Fruit fly (Drosophila melanogaster) whole organism, embryonic: ENCODE measurements around the gene Fer2LCH.

Source experiments
- B-H1 ChIP-seq: fragments of 200-800 bp; sonication (Bioruptor generic); IDR thresholded peaks from 3 replicates; pipeline ENCODE4 v1.3.6; 2022; ENCODE audit warnings: missing biosample characterization, missing genetic modification characterization
- CG10274 ChIP-seq: fragments of 200-800 bp; sonication (Bioruptor generic); optimal IDR thresholded peaks from 3 replicates; lab custom pipeline; 2017; ENCODE audit warnings: missing biosample characterization, mild to moderate bottlenecking, missing genetic modification characterization
- CG10543 ChIP-seq: fragments of 200-800 bp; sonication (Bioruptor generic); optimal IDR thresholded peaks from 3 replicates; lab custom pipeline; 2017; ENCODE audit warnings: missing biosample characterization, mild to moderate bottlenecking, missing genetic modification characterization, moderate library complexity
- CG12236 ChIP-seq: fragments of 200-800 bp; sonication (Bioruptor generic); optimal IDR thresholded peaks from 2 replicates; lab custom pipeline; 2016; ENCODE audit warnings: missing biosample characterization, missing genetic modification characterization
- CG13123 ChIP-seq: fragments of 200-800 bp; sonication (Bioruptor generic); optimal IDR thresholded peaks from 2 replicates; lab custom pipeline; 2016; ENCODE audit warnings: missing biosample characterization, missing genetic modification characterization
- CG13775 ChIP-seq: fragments of 200-800 bp; sonication (Bioruptor generic); optimal IDR thresholded peaks from 3 replicates; lab custom pipeline; 2017; ENCODE audit warnings: missing biosample characterization, mild to moderate bottlenecking, missing genetic modification characterization
- CG14965 ChIP-seq: fragments of 200-800 bp; sonication (Bioruptor generic); optimal IDR thresholded peaks from 2 replicates; lab custom pipeline; 2016; ENCODE audit warnings: missing biosample characterization, missing genetic modification characterization, borderline replicate concordance
- CG18011 ChIP-seq: fragments of 200-800 bp; sonication (Bioruptor generic); optimal IDR thresholded peaks from 2 replicates; lab custom pipeline; 2017; ENCODE audit warnings: missing biosample characterization, missing genetic modification characterization, mild to moderate bottlenecking, moderate library complexity, missing genotype
- CG2199 ChIP-seq: fragments of 200-800 bp; sonication (Bioruptor generic); IDR thresholded peaks from 3 replicates; pipeline ENCODE4 v1.3.6; 2022; ENCODE audit warnings: missing biosample characterization, missing genetic modification characterization
- CG30020 ChIP-seq: fragments of 200-800 bp; optimal IDR thresholded peaks from 2 replicates; lab custom pipeline; 2019; ENCODE audit warnings: missing biosample characterization, mild to moderate bottlenecking, missing genetic modification characterization, moderate library complexity
- CG3065 ChIP-seq: fragments of 200-800 bp; sonication (Bioruptor generic); optimal IDR thresholded peaks from 2 replicates; lab custom pipeline; 2016; ENCODE audit warnings: missing biosample characterization, missing genetic modification characterization
- CG31224 ChIP-seq: fragments of 200-800 bp; sonication (Bioruptor generic); IDR thresholded peaks from 2 replicates; pipeline ENCODE4 v1.3.6; 2022; ENCODE audit warnings: missing biosample characterization, missing genetic modification characterization
- CG31365 ChIP-seq: fragments of 200-800 bp; sonication (Bioruptor generic); optimal IDR thresholded peaks from 2 replicates; lab custom pipeline; 2018; ENCODE audit warnings: missing biosample characterization, mild to moderate bottlenecking, missing genetic modification characterization
- CG33557 ChIP-seq: fragments of 200-800 bp; sonication (Bioruptor generic); optimal IDR thresholded peaks from 2 replicates; lab custom pipeline; 2019; ENCODE audit warnings: missing biosample characterization, mild to moderate bottlenecking, missing genetic modification characterization, moderate library complexity
- CG4854 ChIP-seq: fragments of 200-800 bp; sonication (Bioruptor generic); optimal IDR thresholded peaks from 2 replicates; lab custom pipeline; 2016; ENCODE audit warnings: missing biosample characterization, missing genetic modification characterization, inconsistent platforms
- CG6765 ChIP-seq: fragments of 200-800 bp; sonication (Bioruptor generic); optimal IDR thresholded peaks from 3 replicates; lab custom pipeline; 2017; ENCODE audit warnings: missing biosample characterization, mild to moderate bottlenecking, missing genetic modification characterization
- CG7987 ChIP-seq: fragments of 200-800 bp; sonication (Bioruptor generic); optimal IDR thresholded peaks from 2 replicates; lab custom pipeline; 2018; ENCODE audit warnings: missing biosample characterization, mild to moderate bottlenecking, missing genetic modification characterization, moderate library complexity
- CG8089 ChIP-seq: fragments of 200-800 bp; sonication (Bioruptor generic); optimal IDR thresholded peaks from 3 replicates; lab custom pipeline; 2016; ENCODE audit warnings: missing biosample characterization, missing genetic modification characterization
- CG8290 ChIP-seq, 3 experiments: fragments of 200-800 bp; sonication (Bioruptor generic); optimal IDR thresholded peaks; 2 replicates each; lab custom pipeline; 2016 to 2019; ENCODE audit warnings: missing biosample characterization in 3 of 3, missing genetic modification characterization in 3 of 3, mild to moderate bottlenecking in 2 of 3, moderate library complexity in 1 of 3
- CG8359 ChIP-seq: fragments of 200-800 bp; sonication (Bioruptor generic); optimal IDR thresholded peaks from 2 replicates; lab custom pipeline; 2017; ENCODE audit warnings: missing biosample characterization, mild to moderate bottlenecking, missing genetic modification characterization, borderline replicate concordance
- CG8388 ChIP-seq: fragments of 200-800 bp; sonication (Bioruptor generic); optimal IDR thresholded peaks from 2 replicates; lab custom pipeline; 2019; ENCODE audit warnings: missing biosample characterization, mild to moderate bottlenecking, missing genetic modification characterization, moderate library complexity
- Fer1 ChIP-seq: fragments of 200-800 bp; sonication (Bioruptor generic); optimal IDR thresholded peaks from 2 replicates; lab custom pipeline; 2017; ENCODE audit warnings: missing biosample characterization, mild to moderate bottlenecking, missing genetic modification characterization
- Fer2 ChIP-seq: fragments of 200-800 bp; sonication (Bioruptor generic); optimal IDR thresholded peaks from 2 replicates; lab custom pipeline; 2018; ENCODE audit warnings: missing biosample characterization, mild to moderate bottlenecking, missing genetic modification characterization, moderate library complexity
- HLHmδ ChIP-seq: fragments of 200-800 bp; sonication (Bioruptor generic); optimal IDR thresholded peaks from 2 replicates; lab custom pipeline; 2018; ENCODE audit warnings: missing biosample characterization, mild to moderate bottlenecking, missing genetic modification characterization, moderate library complexity
- Hsf ChIP-seq: fragments of 200-800 bp; sonication (Bioruptor generic); optimal IDR thresholded peaks from 3 replicates; lab custom pipeline; 2016; ENCODE audit warnings: missing biosample characterization, missing genetic modification characterization
- Kr ChIP-seq: fragments of 200-800 bp; sonication (Bioruptor generic); optimal IDR thresholded peaks from 2 replicates; lab custom pipeline; 2017; ENCODE audit warnings: missing biosample characterization, mild to moderate bottlenecking, missing genetic modification characterization
- Rx ChIP-seq: fragments of 200-800 bp; sonication (Bioruptor generic); IDR thresholded peaks from 2 replicates; pipeline ENCODE4 v1.3.6; 2022; ENCODE audit warnings: missing biosample characterization, missing genetic modification characterization
- Sox100B ChIP-seq: fragments of 200-800 bp; sonication (Bioruptor generic); optimal IDR thresholded peaks from 3 replicates; lab custom pipeline; 2018; ENCODE audit warnings: missing biosample characterization, mild to moderate bottlenecking, missing genetic modification characterization
- Taf1 ChIP-seq: fragments of 200-800 bp; sonication (Bioruptor generic); IDR thresholded peaks from 2 replicates; pipeline ENCODE4 v1.3.6; 2022; ENCODE audit warnings: missing biosample characterization, missing genetic modification characterization
- Tbp ChIP-seq: fragments of >200 bp; optimal IDR thresholded peaks from 2 replicates; lab custom pipeline; 2018; ENCODE audit warnings: missing biosample characterization, missing genetic modification characterization
- Xrp1 ChIP-seq: fragments of 200-800 bp; sonication (Bioruptor generic); IDR thresholded peaks from 2 replicates; pipeline ENCODE4 v1.3.6; 2022; ENCODE audit warnings: missing biosample characterization, missing genetic modification characterization
- ap ChIP-seq: fragments of 200-800 bp; sonication (Bioruptor generic); IDR thresholded peaks from 2 replicates; pipeline ENCODE4 v1.3.6; 2022; ENCODE audit warnings: missing biosample characterization, missing genetic modification characterization
- ara ChIP-seq: fragments of 200-800 bp; sonication (Bioruptor generic); IDR thresholded peaks from 2 replicates; pipeline ENCODE4 v1.3.6; 2022; ENCODE audit warnings: missing biosample characterization, missing genetic modification characterization
- bowl ChIP-seq: fragments of 200-800 bp; sonication (Bioruptor generic); IDR thresholded peaks from 2 replicates; pipeline ENCODE4 v1.3.6; 2022; ENCODE audit warnings: missing biosample characterization, missing genetic modification characterization
- chinmo ChIP-seq: fragments of 200-800 bp; sonication (Bioruptor generic); IDR thresholded peaks from 4 replicates; pipeline ENCODE4 v1.3.6; 2022; ENCODE audit warnings: missing biosample characterization, missing genetic modification characterization; ENCODE audit not compliant: partially characterized antibody
- da ChIP-seq: fragments of 200-800 bp; sonication (Bioruptor generic); optimal IDR thresholded peaks from 2 replicates; lab custom pipeline; 2016; ENCODE audit warnings: missing biosample characterization, missing genetic modification characterization
- dimm ChIP-seq: fragments of 200-800 bp; sonication (Bioruptor generic); IDR thresholded peaks from 2 replicates; pipeline ENCODE4 v1.3.6; 2022; ENCODE audit warnings: missing biosample characterization, missing genetic modification characterization
- dmrt11E ChIP-seq: fragments of 200-800 bp; sonication (Bioruptor generic); optimal IDR thresholded peaks from 3 replicates; lab custom pipeline; 2018; ENCODE audit warnings: missing biosample characterization, mild to moderate bottlenecking, missing genetic modification characterization, moderate library complexity
- maf-S ChIP-seq: fragments of 200-800 bp; sonication (Bioruptor generic); optimal IDR thresholded peaks from 2 replicates; lab custom pipeline; 2016; ENCODE audit warnings: missing biosample characterization, missing genetic modification characterization
- nau ChIP-seq: fragments of 200-800 bp; sonication (Bioruptor generic); optimal IDR thresholded peaks from 3 replicates; lab custom pipeline; 2017; ENCODE audit warnings: missing biosample characterization, mild to moderate bottlenecking, missing genetic modification characterization, missing genetic modification reagents
- nom ChIP-seq: fragments of 200-800 bp; sonication (Bioruptor generic); optimal IDR thresholded peaks from 2 replicates; lab custom pipeline; 2017; ENCODE audit warnings: missing biosample characterization, missing genetic modification characterization, mild to moderate bottlenecking, moderate library complexity, missing genetic modification reagents
- pb ChIP-seq: fragments of 200-800 bp; sonication (Bioruptor generic); optimal IDR thresholded peaks from 3 replicates; lab custom pipeline; 2016; ENCODE audit warnings: missing biosample characterization, missing genetic modification characterization
- peb ChIP-seq: fragments of 200-800 bp; sonication (Bioruptor generic); IDR thresholded peaks from 2 replicates; pipeline ENCODE4 v1.3.6; 2022; ENCODE audit warnings: missing biosample characterization, missing genetic modification characterization
- run ChIP-seq: fragments of 200-800 bp; sonication (Bioruptor generic); optimal IDR thresholded peaks from 3 replicates; lab custom pipeline; 2018; ENCODE audit warnings: missing biosample characterization, mild to moderate bottlenecking, missing genetic modification characterization
- scrt ChIP-seq: fragments of 200-800 bp; sonication (Bioruptor generic); optimal IDR thresholded peaks from 2 replicates; lab custom pipeline; 2018; ENCODE audit warnings: missing biosample characterization, mild to moderate bottlenecking, missing genetic modification characterization, moderate library complexity
- sqz ChIP-seq: fragments of 200-800 bp; sonication (Bioruptor generic); optimal IDR thresholded peaks from 3 replicates; lab custom pipeline; 2018; ENCODE audit warnings: missing biosample characterization, mild to moderate bottlenecking, missing genetic modification characterization
- tap ChIP-seq: fragments of 200-800 bp; optimal IDR thresholded peaks from 3 replicates; lab custom pipeline; 2019; ENCODE audit warnings: missing biosample characterization, mild to moderate bottlenecking, missing genetic modification characterization, moderate library complexity
- tio ChIP-seq: fragments of 200-800 bp; sonication (Bioruptor generic); optimal IDR thresholded peaks from 2 replicates; lab custom pipeline; 2017; ENCODE audit warnings: missing biosample characterization, missing genetic modification characterization, inconsistent platforms
- tll ChIP-seq, 2 experiments: fragments of 200-800 bp in 1 of 2; fragments of >200 bp in 1 of 2; sonication (Bioruptor generic) in 1 of 2; optimal IDR thresholded peaks; 2 replicates each; lab custom pipeline; 2017 to 2019; ENCODE audit warnings: missing biosample characterization in 2 of 2, missing genetic modification characterization in 2 of 2, mild to moderate bottlenecking in 1 of 2, moderate library complexity in 1 of 2
- usp ChIP-seq: fragments of >200 bp; optimal IDR thresholded peaks from 2 replicates; lab custom pipeline; 2017; ENCODE audit warnings: missing biosample characterization, missing genetic modification characterization
- wdn ChIP-seq: fragments of 200-800 bp; sonication (Bioruptor generic); IDR thresholded peaks from 2 replicates; pipeline ENCODE4 v1.3.6; 2022; ENCODE audit warnings: missing biosample characterization, missing genetic modification characterization

Gene Fer2LCH

DNA sequence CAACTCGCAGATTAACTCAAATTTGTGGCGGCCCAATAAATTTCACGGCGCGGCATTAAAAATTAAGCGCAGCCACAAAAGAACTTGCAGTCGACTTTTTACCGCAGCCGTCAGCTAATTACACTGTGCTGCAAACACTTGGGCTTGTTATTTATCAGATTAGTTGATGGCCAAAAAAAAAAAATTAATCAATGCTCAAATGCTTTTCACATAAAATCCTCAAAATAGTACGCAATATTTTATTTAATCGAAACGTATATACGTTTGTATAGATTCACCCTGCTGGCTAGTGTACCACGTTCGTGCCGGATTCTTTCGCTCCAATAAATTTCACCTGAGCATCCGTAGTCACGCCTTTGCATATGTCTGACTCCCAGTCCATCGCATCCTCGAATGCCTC lies 26.2 kb downstream of the Fer2LCH start (continued):
- no peak for TF ChIP-seq CG2199 (GFP tag; lab: Robert Waterston, UW)
- TF ChIP-seq CG12236 (GFP tag; lab: Kevin White, UChicago) = peak; percentile 38
- peak; percentile 62 for TF ChIP-seq Hsf (GFP tag; lab: Kevin White, UChicago)
- TF ChIP-seq tll (GFP tag; optimal IDR thresholded peaks at IDR 0.05; lab: Kevin White, UChicago) = no peak
- TF ChIP-seq ap = peak; percentile 63
- TF ChIP-seq CG3065 = no peak
- peak; percentile 17 for TF ChIP-seq tap
- peak; percentile 45 for TF ChIP-seq dmrt11E (tag; lab: Kevin White, UChicago)
- TF ChIP-seq Rx (GFP tag; lab: Robert Waterston, UW) = no peak
- no peak for TF ChIP-seq CG8359 (GFP tag; lab: Kevin White, UChicago)
- TF ChIP-seq scrt = peak; percentile 20
- TF ChIP-seq CG8089 (GFP tag; lab: Kevin White, UChicago) = peak; percentile 25
- TF ChIP-seq da = no peak
- TF ChIP-seq Fer1 (GFP tag; lab: Kevin White, UChicago) = peak; percentile 30
- peak; percentile 21 for TF ChIP-seq run (tag; lab: Kevin White, UChicago)
- no peak for TF ChIP-seq maf-S (GFP tag; lab: Kevin White, UChicago)
- TF ChIP-seq Xrp1 (GFP tag; lab: Robert Waterston, UW) = peak; percentile 78
- no peak for TF ChIP-seq HLHmδ (GFP tag; lab: Kevin White, UChicago)
- no peak for TF ChIP-seq CG4854
- no peak for TF ChIP-seq wdn
- TF ChIP-seq CG6765 (GFP tag; lab: Kevin White, UChicago) = no peak
- TF ChIP-seq CG14965 = no peak
- TF ChIP-seq CG10543 = no peak
- TF ChIP-seq B-H1 (GFP tag; lab: Robert Waterston, UW) = peak; percentile 53; the same call in 2 of the 3 replicates
- no peak for TF ChIP-seq CG30020 (tag; lab: Kevin White, UChicago)
- TF ChIP-seq CG13775 (GFP tag; lab: Kevin White, UChicago) = no peak
- no peak for TF ChIP-seq peb (GFP tag; lab: Robert Waterston, UW)
- TF ChIP-seq nom (GFP tag; lab: Kevin White, UChicago) = no peak
- no peak for TF ChIP-seq Kr
- no peak for TF ChIP-seq CG10274
- no peak for TF ChIP-seq CG31365 (tag; lab: Kevin White, UChicago)
- TF ChIP-seq bowl (GFP tag; lab: Robert Waterston, UW) = no peak; the same call in 1 of the 2 replicates
- no peak for TF ChIP-seq nau (GFP tag; lab: Kevin White, UChicago)
- no peak for TF ChIP-seq Taf1 (GFP tag; lab: Robert Waterston, UW)
- TF ChIP-seq sqz (GFP tag; lab: Kevin White, UChicago) = no peak
- no peak for TF ChIP-seq chinmo (GFP tag; lab: Robert Waterston, UW)
- no peak for TF ChIP-seq Fer2 (tag; lab: Kevin White, UChicago)
- peak; percentile 56 for TF ChIP-seq CG8388 (GFP tag; lab: Kevin White, UChicago)
- no peak for TF ChIP-seq CG33557
- peak; percentile 45 for TF ChIP-seq Sox100B (GFP tag; lab: Kevin White, UChicago)
- no peak for TF ChIP-seq CG13123 (GFP tag; lab: Kevin White, UChicago)
- no peak for TF ChIP-seq Tbp (GFP tag; lab: Kevin White, UChicago)
- TF ChIP-seq dimm (GFP tag; lab: Robert Waterston, UW) = no peak
- TF ChIP-seq usp = no peak
- TF ChIP-seq ara (GFP tag; lab: Robert Waterston, UW) = peak; percentile 81
- TF ChIP-seq CG31224 (GFP tag; lab: Robert Waterston, UW) = no peak
- TF ChIP-seq CG18011 = no peak
- peak; percentile 19 for TF ChIP-seq tio (GFP tag; lab: Kevin White, UChicago)
- TF ChIP-seq pb (GFP tag; lab: Kevin White, UChicago) = no peak
- TF ChIP-seq CG7987 (GFP tag; lab: Kevin White, UChicago) = no peak
- TF ChIP-seq CG8290 (GFP tag; optimal IDR thresholded peaks at IDR 0.05; lab: Kevin White, UChicago) = no peak
- peak in 1 of 2 experiments; percentile 52 for TF ChIP-seq CG8290 (tag; optimal IDR thresholded peaks at IDR 0.05; lab: Kevin White, UChicago)
